Worm (Caenorhabditis elegans) whole organism, midembryonic: Measurements from ENCODE around the gene ifo-1.

Experiments
- klf-2 ChIP-seq: fragments of 200-800 bp; sonication (Bioruptor generic); conservative IDR thresholded peaks from 2 replicates; pipeline ENCODE4 v1.3.6; 2022; ENCODE audit warnings: missing genetic modification reagents, missing genetic modification characterization, missing compliant biosample characterization
- ref-1 ChIP-seq: fragments of 200-800 bp; sonication (Bioruptor generic); conservative IDR thresholded peaks from 2 replicates; pipeline ENCODE4 v1.3.6; 2022; ENCODE audit warnings: missing genetic modification reagents, missing genetic modification characterization, missing compliant biosample characterization
- tab-1 ChIP-seq: fragments of 200-800 bp; sonication (Bioruptor generic); IDR thresholded peaks from 2 replicates; pipeline ENCODE4 v1.3.6; 2022; ENCODE audit warnings: missing genetic modification characterization, missing compliant biosample characterization
- ztf-29 ChIP-seq: fragments of 200-800 bp; sonication (Bioruptor generic); IDR thresholded peaks from 2 replicates; pipeline ENCODE4 v1.3.6; 2022; ENCODE audit warnings: missing genetic modification reagents, missing genetic modification characterization, missing compliant biosample characterization

- TF ChIP-seq klf-2 (GFP tag; lab: Robert Waterston, UW): no peak
- no peak for TF ChIP-seq ztf-29 (GFP tag; lab: Robert Waterston, UW)
- no peak for TF ChIP-seq tab-1
- no peak for TF ChIP-seq ref-1 (GFP tag; lab: Robert Waterston, UW)
Measured at ce11 chrIV:7309678-7310077, 16.8 kb downstream of the ifo-1 start.
